Fruit fly (Drosophila melanogaster) whole organism, embryonic: ENCODE measurements around the gene CG13032.

Experiments used
- Antp ChIP-seq: fragments of 200-800 bp; sonication (Bioruptor generic); optimal IDR thresholded peaks from 3 replicates; lab custom pipeline; 2016; ENCODE audit warnings: missing biosample characterization, missing genetic modification characterization
- CG10543 ChIP-seq: fragments of 200-800 bp; sonication (Bioruptor generic); optimal IDR thresholded peaks from 3 replicates; lab custom pipeline; 2017; ENCODE audit warnings: missing biosample characterization, mild to moderate bottlenecking, missing genetic modification characterization, moderate library complexity
- CG13424 ChIP-seq: fragments of 200-800 bp; sonication (Bioruptor generic); optimal IDR thresholded peaks from 2 replicates; lab custom pipeline; 2019; ENCODE audit warnings: missing biosample characterization, mild to moderate bottlenecking, missing genetic modification characterization, moderate library complexity
- CG14441 ChIP-seq: fragments of 200-800 bp; sonication (Bioruptor generic); IDR thresholded peaks from 2 replicates; pipeline ENCODE4 v1.3.6; 2022; ENCODE audit warnings: missing biosample characterization, missing genetic modification characterization
- CG15269 ChIP-seq: fragments of 200-800 bp; sonication (Bioruptor generic); optimal IDR thresholded peaks from 2 replicates; lab custom pipeline; 2018; ENCODE audit warnings: missing biosample characterization, mild to moderate bottlenecking, missing genetic modification characterization, moderate library complexity
- CG1647 ChIP-seq: fragments of 200-800 bp; sonication (Bioruptor generic); optimal IDR thresholded peaks from 3 replicates; lab custom pipeline; 2016; ENCODE audit warnings: missing biosample characterization, missing genetic modification characterization
- CG17359 ChIP-seq: fragments of 200-800 bp; sonication (Bioruptor generic); optimal IDR thresholded peaks from 3 replicates; lab custom pipeline; 2018; ENCODE audit warnings: missing biosample characterization, mild to moderate bottlenecking, missing genetic modification characterization, moderate library complexity
- CG18619 ChIP-seq: fragments of 200-800 bp; sonication (Bioruptor generic); optimal IDR thresholded peaks from 3 replicates; lab custom pipeline; 2017; ENCODE audit warnings: missing biosample characterization, mild to moderate bottlenecking, missing genetic modification characterization
- CG3281 ChIP-seq: fragments of 200-800 bp; sonication (Bioruptor generic); optimal IDR thresholded peaks from 3 replicates; lab custom pipeline; 2017; ENCODE audit warnings: missing biosample characterization, mild to moderate bottlenecking, missing genetic modification characterization
- CG34422 ChIP-seq: fragments of 200-800 bp; sonication (Bioruptor generic); IDR thresholded peaks from 3 replicates; pipeline ENCODE4 v1.3.6; 2022; ENCODE audit warnings: missing biosample characterization, missing genetic modification characterization
- CG6683 ChIP-seq: fragments of 200-800 bp; sonication (Bioruptor generic); optimal IDR thresholded peaks from 2 replicates; lab custom pipeline; 2017; ENCODE audit warnings: missing biosample characterization, mild to moderate bottlenecking, missing genetic modification characterization, missing genetic modification reagents
- CG6765 ChIP-seq: fragments of 200-800 bp; sonication (Bioruptor generic); optimal IDR thresholded peaks from 3 replicates; lab custom pipeline; 2017; ENCODE audit warnings: missing biosample characterization, mild to moderate bottlenecking, missing genetic modification characterization
- CG7786 ChIP-seq: fragments of 200-800 bp; sonication (Bioruptor generic); optimal IDR thresholded peaks from 2 replicates; lab custom pipeline; 2016; ENCODE audit warnings: missing biosample characterization, missing genetic modification characterization
- CG8388 ChIP-seq: fragments of 200-800 bp; sonication (Bioruptor generic); optimal IDR thresholded peaks from 2 replicates; lab custom pipeline; 2019; ENCODE audit warnings: missing biosample characterization, mild to moderate bottlenecking, missing genetic modification characterization, moderate library complexity
- CG9609 ChIP-seq: fragments of 200-800 bp; sonication (Bioruptor generic); optimal IDR thresholded peaks from 3 replicates; lab custom pipeline; 2016; ENCODE audit warnings: missing biosample characterization, missing genetic modification characterization
- CG9932 ChIP-seq: fragments of 200-800 bp; sonication (Bioruptor generic); IDR thresholded peaks from 2 replicates; pipeline ENCODE4 v1.3.6; 2022; ENCODE audit warnings: missing biosample characterization, missing genetic modification characterization
- D19A ChIP-seq: fragments of 200-800 bp; optimal IDR thresholded peaks from 3 replicates; lab custom pipeline; 2019; ENCODE audit warnings: missing biosample characterization, mild to moderate bottlenecking, missing genetic modification characterization, moderate library complexity
- Dad ChIP-seq: fragments of 200-800 bp; sonication (Bioruptor generic); optimal IDR thresholded peaks from 3 replicates; lab custom pipeline; 2016; ENCODE audit warnings: missing biosample characterization, missing genetic modification characterization
- Dref ChIP-seq: fragments of 200-800 bp; sonication (Bioruptor generic); IDR thresholded peaks from 2 replicates; pipeline ENCODE4 v1.3.6; 2022; ENCODE audit warnings: missing biosample characterization, missing genetic modification characterization
- Eip74EF ChIP-seq, 2 experiments: fragments of 200-800 bp in 1 of 2; fragments of >200 bp in 1 of 2; sonication (Bioruptor generic) in 1 of 2; optimal IDR thresholded peaks; 2 replicates each; lab custom pipeline; 2017 to 2019; ENCODE audit warnings: missing biosample characterization in 2 of 2, missing genetic modification characterization in 2 of 2, mild to moderate bottlenecking in 1 of 2, moderate library complexity in 1 of 2
- Gug ChIP-seq: fragments of 200-800 bp; sonication (Bioruptor generic); IDR thresholded peaks from 4 replicates; pipeline ENCODE4 v1.3.6; 2022; ENCODE audit warnings: missing biosample characterization, missing genetic modification characterization
- HHEX ChIP-seq: fragments of 200-800 bp; sonication (Bioruptor generic); optimal IDR thresholded peaks from 3 replicates; lab custom pipeline; 2017; ENCODE audit warnings: missing biosample characterization, mild to moderate bottlenecking, missing genetic modification characterization, missing genetic modification reagents
- Hand ChIP-seq: fragments of 200-800 bp; sonication (Bioruptor generic); optimal IDR thresholded peaks from 2 replicates; lab custom pipeline; 2017; ENCODE audit warnings: mild to moderate bottlenecking, missing biosample characterization, missing genetic modification reagents, missing genetic modification characterization
- Nf-YC ChIP-seq: fragments of 200-800 bp; optimal IDR thresholded peaks from 3 replicates; lab custom pipeline; 2019; ENCODE audit warnings: missing biosample characterization, mild to moderate bottlenecking, missing genetic modification characterization, moderate library complexity
- Oaz ChIP-seq: fragments of 200-800 bp; sonication (Bioruptor generic); IDR thresholded peaks from 2 replicates; pipeline ENCODE4 v1.3.6; 2022; ENCODE audit warnings: missing biosample characterization, missing genetic modification characterization
- Rfx ChIP-seq: fragments of 200-800 bp; sonication (Bioruptor generic); IDR thresholded peaks from 2 replicates; pipeline ENCODE4 v1.3.6; 2022; ENCODE audit warnings: missing biosample characterization, missing genetic modification characterization
- Usf ChIP-seq: fragments of 200-800 bp; sonication (Bioruptor generic); optimal IDR thresholded peaks from 2 replicates; lab custom pipeline; 2017; ENCODE audit warnings: missing genotype, missing biosample characterization, missing genetic modification characterization
- Xbp1 ChIP-seq: fragments of 200-800 bp; sonication (Bioruptor generic); optimal IDR thresholded peaks from 3 replicates; lab custom pipeline; 2016; ENCODE audit warnings: missing biosample characterization, mild to moderate bottlenecking, missing genetic modification characterization
- ab ChIP-seq: fragments of 200-800 bp; sonication (Bioruptor generic); optimal IDR thresholded peaks from 2 replicates; lab custom pipeline; 2016; ENCODE audit warnings: missing biosample characterization, missing genetic modification characterization
- al ChIP-seq: fragments of 200-800 bp; sonication (Bioruptor generic); IDR thresholded peaks from 2 replicates; pipeline ENCODE4 v1.3.6; 2022; ENCODE audit warnings: missing biosample characterization, missing genetic modification characterization
- ato ChIP-seq: fragments of 200-800 bp; sonication (Bioruptor generic); IDR thresholded peaks from 2 replicates; pipeline ENCODE4 v1.3.6; 2022; ENCODE audit warnings: missing biosample characterization, missing genetic modification characterization; ENCODE audit not compliant: partially characterized antibody
- bsh ChIP-seq, 2 experiments: fragments of 200-800 bp; sonication (Bioruptor generic); optimal IDR thresholded peaks; 2 replicates each; lab custom pipeline; 2017 to 2018; ENCODE audit warnings: mild to moderate bottlenecking in 2 of 2, missing biosample characterization in 2 of 2, missing genetic modification characterization in 2 of 2, moderate library complexity in 1 of 2
- cg ChIP-seq: fragments of 200-800 bp; sonication (Bioruptor generic); optimal IDR thresholded peaks from 3 replicates; lab custom pipeline; 2019; ENCODE audit warnings: missing biosample characterization, mild to moderate bottlenecking, missing genetic modification characterization, moderate library complexity
- chinmo ChIP-seq: fragments of 200-800 bp; sonication (Bioruptor generic); IDR thresholded peaks from 4 replicates; pipeline ENCODE4 v1.3.6; 2022; ENCODE audit warnings: missing biosample characterization, missing genetic modification characterization; ENCODE audit not compliant: partially characterized antibody
- ems ChIP-seq: fragments of 200-800 bp; sonication (Bioruptor generic); optimal IDR thresholded peaks from 3 replicates; lab custom pipeline; 2016; ENCODE audit warnings: missing biosample characterization, missing genetic modification characterization
- fd64A ChIP-seq: fragments of 200-800 bp; sonication (Bioruptor generic); optimal IDR thresholded peaks from 3 replicates; lab custom pipeline; 2018; ENCODE audit warnings: missing biosample characterization, mild to moderate bottlenecking, missing genetic modification characterization
- grau ChIP-seq: fragments of 200-800 bp; optimal IDR thresholded peaks from 3 replicates; lab custom pipeline; 2019; ENCODE audit warnings: missing biosample characterization, mild to moderate bottlenecking, missing genetic modification characterization, moderate library complexity
- grn ChIP-seq: fragments of 200-800 bp; sonication (Bioruptor generic); optimal IDR thresholded peaks from 3 replicates; lab custom pipeline; 2017; ENCODE audit warnings: missing biosample characterization, missing genetic modification characterization
- gro ChIP-seq: fragments of 200-800 bp; sonication (Bioruptor generic); optimal IDR thresholded peaks from 2 replicates; lab custom pipeline; 2016; ENCODE audit warnings: missing biosample characterization, missing genetic modification characterization
- lab ChIP-seq: fragments of 200-800 bp; sonication (Bioruptor generic); optimal IDR thresholded peaks from 3 replicates; lab custom pipeline; 2017; ENCODE audit warnings: missing biosample characterization, missing genetic modification characterization, mild to moderate bottlenecking, moderate library complexity, missing genetic modification reagents
- lilli ChIP-seq: fragments of 200-800 bp; sonication (Bioruptor generic); optimal IDR thresholded peaks from 3 replicates; lab custom pipeline; 2016; ENCODE audit warnings: missing biosample characterization, missing genetic modification characterization
- onecut ChIP-seq: fragments of 200-800 bp; sonication (Bioruptor generic); IDR thresholded peaks from 2 replicates; pipeline ENCODE4 v1.3.6; 2022; ENCODE audit warnings: missing biosample characterization, missing genetic modification characterization
- sd ChIP-seq: fragments of 200-800 bp; sonication (Bioruptor generic); optimal IDR thresholded peaks from 3 replicates; lab custom pipeline; 2018; ENCODE audit warnings: missing biosample characterization, mild to moderate bottlenecking, missing genetic modification characterization, moderate library complexity
- so ChIP-seq: fragments of 200-800 bp; sonication (Bioruptor generic); IDR thresholded peaks from 3 replicates; pipeline ENCODE4 v1.3.6; 2022; ENCODE audit warnings: missing biosample characterization, missing genetic modification characterization
- sug ChIP-seq: fragments of 200-800 bp; optimal IDR thresholded peaks from 2 replicates; lab custom pipeline; 2019; ENCODE audit warnings: missing biosample characterization, mild to moderate bottlenecking, missing genetic modification characterization, moderate library complexity
- trh ChIP-seq: fragments of 200-800 bp; sonication (Bioruptor generic); optimal IDR thresholded peaks from 2 replicates; lab custom pipeline; 2016; ENCODE audit warnings: missing biosample characterization, missing genetic modification characterization
- vnd ChIP-seq: fragments of 200-800 bp; sonication (Bioruptor generic); IDR thresholded peaks from 3 replicates; pipeline ENCODE4 v1.3.6; 2022; ENCODE audit warnings: missing biosample characterization, missing genetic modification characterization; ENCODE audit not compliant: partially characterized antibody
- wor ChIP-seq: fragments of 200-800 bp; sonication (Bioruptor generic); IDR thresholded peaks from 2 replicates; pipeline ENCODE4 v1.3.6; 2022; ENCODE audit warnings: missing biosample characterization, missing genetic modification characterization
- yki ChIP-seq: fragments of >200 bp; optimal IDR thresholded peaks from 3 replicates; lab custom pipeline; 2018

Gene CG13032

DNA sequence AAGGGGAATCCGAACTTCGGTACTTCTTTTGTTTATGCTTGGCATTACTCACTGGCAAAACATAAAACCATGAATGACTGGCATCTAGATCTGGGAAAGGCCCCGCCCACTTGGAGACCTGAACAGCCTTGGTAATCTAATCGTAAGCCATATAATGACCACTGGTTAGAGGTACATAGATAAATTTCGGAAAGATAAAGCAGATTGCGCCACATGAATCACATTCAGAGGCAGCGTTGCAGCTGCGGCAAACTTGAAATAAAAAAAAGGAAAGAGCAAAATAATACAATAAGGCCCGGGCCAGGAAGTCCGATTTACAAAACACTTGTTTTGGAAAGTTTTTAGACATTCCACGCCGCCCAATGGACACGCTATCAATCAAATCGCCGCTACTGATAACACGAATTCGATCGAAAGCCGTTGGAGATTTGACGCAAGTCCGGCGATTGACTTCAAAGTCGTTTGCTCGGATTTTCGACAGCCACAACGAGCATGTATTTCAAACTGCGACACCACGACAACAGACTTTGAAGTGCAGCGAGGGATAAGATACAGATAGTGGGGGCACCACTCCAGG is 9.5 kb upstream of the CG13032 start (continued):
- TF ChIP-seq CG6765 (GFP tag; lab: Kevin White, UChicago) (no peak), Eip74EF (GFP tag; optimal IDR thresholded peaks at IDR 0.05; lab: Kevin White, UChicago) (no peak), CG9609 (GFP tag; lab: Kevin White, UChicago) (no peak), so (GFP tag; lab: Robert Waterston, UW) (no peak), Usf (GFP tag; lab: Kevin White, UChicago) (no peak), yki (lab: Kevin White, UChicago) (no peak), trh (no peak), Xbp1 (GFP tag; lab: Kevin White, UChicago) (no peak), Antp (no peak), ems (GFP tag; lab: Kevin White, UChicago) (no peak), Dref (GFP tag; lab: Robert Waterston, UW) (no peak), Oaz (GFP tag; lab: Robert Waterston, UW) (no peak), ab (GFP tag; lab: Kevin White, UChicago) (no peak), wor (no peak), CG14441 (GFP tag; lab: Robert Waterston, UW) (0 out of 2 replicates have a peak, but pooled peaks have one; percentile 13), sd (tag; lab: Kevin White, UChicago) (peak; percentile 89), grau (no peak), Gug (GFP tag; lab: Robert Waterston, UW) (no peak), CG10543 (GFP tag; lab: Kevin White, UChicago) (no peak), CG1647 (GFP tag; lab: Kevin White, UChicago) (no peak), sug (tag; lab: Kevin White, UChicago) (peak; percentile 89), CG13424 (tag; lab: Kevin White, UChicago) (no peak), onecut (GFP tag; lab: Robert Waterston, UW) (no peak), CG18619 (GFP tag; lab: Kevin White, UChicago) (no peak)

dm6 chr3L:16666429-16667005 is 7.2 kb upstream of the CG13032 start:
- no peak for TF ChIP-seq al (GFP tag; lab: Robert Waterston, UW)
- 0 out of 2 replicates have a peak, but pooled peaks have one; percentile 11 for TF ChIP-seq CG9932
- no peak for TF ChIP-seq cg (GFP tag; lab: Kevin White, UChicago)
- TF ChIP-seq CG17359 (tag; lab: Kevin White, UChicago): no peak
- TF ChIP-seq bsh (GFP tag; optimal IDR thresholded peaks at IDR 0.05; lab: Kevin White, UChicago): no peak
- TF ChIP-seq HHEX (GFP tag; lab: Kevin White, UChicago): peak; percentile 0
- 0 out of 4 replicates have a peak, but pooled peaks have one; percentile 46 for TF ChIP-seq chinmo (GFP tag; lab: Robert Waterston, UW)
- peak; percentile 2 for TF ChIP-seq grn (GFP tag; lab: Kevin White, UChicago)
- TF ChIP-seq CG7786 (GFP tag; lab: Kevin White, UChicago): no peak
- TF ChIP-seq fd64A (GFP tag; lab: Kevin White, UChicago): no peak
- TF ChIP-seq lilli (GFP tag; lab: Kevin White, UChicago): no peak
- no peak for TF ChIP-seq CG8388 (GFP tag; lab: Kevin White, UChicago)
- TF ChIP-seq Nf-YC (tag; lab: Kevin White, UChicago): peak; percentile 24
- peak; percentile 90 for TF ChIP-seq sd (tag; lab: Kevin White, UChicago)
- TF ChIP-seq Dad (GFP tag; lab: Kevin White, UChicago): no peak
- no peak for TF ChIP-seq CG34422 (GFP tag; lab: Robert Waterston, UW)
- no peak for TF ChIP-seq ato (GFP tag; lab: Robert Waterston, UW)
- no peak for TF ChIP-seq Hand (GFP tag; lab: Kevin White, UChicago)
- no peak for TF ChIP-seq lab (GFP tag; lab: Kevin White, UChicago)
- no peak for TF ChIP-seq Rfx
- TF ChIP-seq CG15269: peak; percentile 20
- TF ChIP-seq D19A: no peak
- TF ChIP-seq CG3281: no peak
- no peak for TF ChIP-seq vnd
- TF ChIP-seq gro: peak; percentile 18
- no peak for TF ChIP-seq CG6683 (GFP tag; lab: Kevin White, UChicago)
